Fruit fly (Drosophila melanogaster): Measurements from ENCODE around the gene Dic2.

Gene Dic2

dm6 chr3R:20549855-20550603, 48.8 kb upstream of the Dic2 start (continued):
- TF ChIP-seq fd85E (GFP tag; optimal IDR thresholded peaks at IDR 0.05), result peak; percentile 65
- peak; percentile 90 for TF ChIP-seq OdsH (GFP tag; optimal IDR thresholded peaks at IDR 0.05)
- TF ChIP-seq CG10669 (GFP tag; optimal IDR thresholded peaks at IDR 0.05), result peak; percentile 87
- TF ChIP-seq Met (GFP tag; optimal IDR thresholded peaks at IDR 0.05), result peak; percentile 85
- peak; percentile 75 for TF ChIP-seq CG6276 (GFP tag; optimal IDR thresholded peaks at IDR 0.05)
- TF ChIP-seq Eip93F (GFP tag; optimal IDR thresholded peaks at IDR 0.05), result peak; percentile 34
- TF ChIP-seq CG11902 (GFP tag; optimal IDR thresholded peaks at IDR 0.05), result peak; percentile 81
- TF ChIP-seq Gug (GFP tag; IDR thresholded peaks at IDR 0.05), result peak; percentile 72
- TF ChIP-seq svp (GFP tag), result peak; percentile 84
- TF ChIP-seq Sox102F (GFP tag; optimal IDR thresholded peaks at IDR 0.05), result peak; percentile 71
- TF ChIP-seq Hr38 (GFP tag; optimal IDR thresholded peaks at IDR 0.05), result no peak
- peak; percentile 89 for TF ChIP-seq CG3032 (tag; optimal IDR thresholded peaks at IDR 0.05)
- TF ChIP-seq salr (GFP tag; optimal IDR thresholded peaks at IDR 0.05), result peak; percentile 77 to 80

DNA sequence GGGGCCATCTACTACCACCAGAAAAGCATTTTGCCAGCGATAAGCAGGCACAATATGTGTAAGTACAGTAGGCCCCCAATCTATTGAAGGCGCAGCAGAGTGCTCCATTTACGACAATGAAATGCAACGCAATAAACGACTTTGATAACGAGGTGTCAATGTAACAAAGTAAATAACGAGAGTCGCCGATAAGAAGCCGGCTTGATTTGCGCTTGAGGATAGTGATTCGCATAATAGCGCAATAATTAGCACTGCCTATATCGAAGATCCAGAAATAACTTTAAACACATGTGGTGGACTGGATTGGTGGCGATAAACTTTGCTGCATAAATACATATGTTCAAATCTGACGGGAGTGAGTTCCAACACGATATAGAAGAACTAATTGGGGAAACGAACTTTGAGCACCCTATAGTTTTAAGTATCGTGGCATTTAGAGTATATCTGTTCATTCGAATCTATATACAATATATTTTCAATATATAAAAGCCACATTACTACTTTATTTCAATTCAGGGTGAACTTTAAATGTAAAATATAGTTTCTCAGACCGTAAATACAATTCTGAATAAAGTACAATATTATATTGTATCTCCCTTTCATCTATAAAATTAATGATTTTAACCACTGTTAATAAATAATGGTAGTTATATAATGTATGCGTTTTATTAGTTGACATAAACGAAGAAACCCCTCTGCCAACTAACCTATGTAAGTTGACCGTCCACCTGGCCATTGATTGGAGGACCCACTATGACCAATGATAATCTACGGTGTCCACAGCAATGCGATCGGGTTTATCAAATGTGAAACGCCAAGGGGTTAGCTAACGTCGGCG, 48.0 kb upstream of the Dic2 start:
- TF ChIP-seq fkh (GFP tag; optimal IDR thresholded peaks at IDR 0.05) (peak; percentile 10), Smox (GFP tag; optimal IDR thresholded peaks at IDR 0.05) (no peak), Ets96B (tag; optimal IDR thresholded peaks at IDR 0.05) (no peak), CG6792 (GFP tag; optimal IDR thresholded peaks at IDR 0.05) (no peak), CG11902 (GFP tag; optimal IDR thresholded peaks at IDR 0.05) (no peak), Sox14 (GFP tag; optimal IDR thresholded peaks at IDR 0.05) (peak; percentile 36), CG10669 (GFP tag; optimal IDR thresholded peaks at IDR 0.05) (peak; percentile 6), eg (GFP tag; IDR thresholded peaks at IDR 0.05) (0 out of 3 replicates have a peak, but pooled peaks have one; percentile 34), Gug (GFP tag; IDR thresholded peaks at IDR 0.05) (no peak), esn (GFP tag; optimal IDR thresholded peaks at IDR 0.05) (no peak), Ets21C (GFP tag; optimal IDR thresholded peaks at IDR 0.05) (no peak), Eip93F (GFP tag; optimal IDR thresholded peaks at IDR 0.05) (no peak), Eip78C (GFP tag) (peak; percentile 69), Lpt (GFP tag; optimal IDR thresholded peaks at IDR 0.05) (no peak), Hr4 (GFP tag; optimal IDR thresholded peaks at IDR 0.05) (peak; percentile 4), svp (GFP tag) (peak; percentile 77), vri (GFP tag; optimal IDR thresholded peaks at IDR 0.05) (peak; percentile 67), CG6163 (GFP tag; IDR thresholded peaks at IDR 0.05) (peak; percentile 45; the same call in 2 of the 3 replicates), CG9139 (GFP tag; optimal IDR thresholded peaks at IDR 0.05) (no peak), dsx (GFP tag; optimal IDR thresholded peaks at IDR 0.05; ENCODE audit: poor library complexity, severe bottlenecking) (peak; percentile 25)

dm6 chr3R:20548255-20548654, 47.0 kb upstream of the Dic2 start:
- TF ChIP-seq svp (GFP tag), result peak; percentile 88
- no peak for TF ChIP-seq pdm3 (GFP tag; optimal IDR thresholded peaks at IDR 0.05)
- TF ChIP-seq fkh (GFP tag; optimal IDR thresholded peaks at IDR 0.05), result peak; percentile 69

- no peak for TF ChIP-seq CG9139 (GFP tag; optimal IDR thresholded peaks at IDR 0.05)
- 0 out of 3 replicates have a peak, but pooled peaks have one; percentile 23 for TF ChIP-seq CG8119 (GFP tag; IDR thresholded peaks at IDR 0.05)
- peak; percentile 37 for TF ChIP-seq CG6808 (GFP tag; optimal IDR thresholded peaks at IDR 0.05)
- TF ChIP-seq ss (GFP tag; optimal IDR thresholded peaks at IDR 0.05), result peak; percentile 46 to 70
- no peak for TF ChIP-seq salr (GFP tag; optimal IDR thresholded peaks at IDR 0.05)
- peak; percentile 17 for TF ChIP-seq CG16779 (tag; optimal IDR thresholded peaks at IDR 0.05)
- TF ChIP-seq topi (GFP tag; optimal IDR thresholded peaks at IDR 0.05), result no peak
- peak; percentile 58; the same call in 2 of the 3 replicates for TF ChIP-seq CG6163 (GFP tag; IDR thresholded peaks at IDR 0.05)
- no peak for TF ChIP-seq dac (GFP tag; optimal IDR thresholded peaks at IDR 0.05)
- peak; percentile 11 for TF ChIP-seq CG1621 (tag; optimal IDR thresholded peaks at IDR 0.05)
- TF ChIP-seq Sox14 (GFP tag; optimal IDR thresholded peaks at IDR 0.05), result peak; percentile 20
- peak; percentile 49; the same call in 1 of the 3 replicates for TF ChIP-seq eg (GFP tag; IDR thresholded peaks at IDR 0.05)
- peak; percentile 12 for TF ChIP-seq spab (GFP tag; optimal IDR thresholded peaks at IDR 0.05)
- TF ChIP-seq dsx (GFP tag; optimal IDR thresholded peaks at IDR 0.05; ENCODE audit: poor library complexity, severe bottlenecking), result peak; percentile 5
- TF ChIP-seq CG15336 (GFP tag; IDR thresholded peaks at IDR 0.05), result 0 out of 2 replicates have a peak, but pooled peaks have one; percentile 13
- no peak for TF ChIP-seq svp (GFP tag)
- TF ChIP-seq Hr4 (GFP tag; optimal IDR thresholded peaks at IDR 0.05), result no peak
Observed at dm6 chr3R:20547758-20548157, 46.5 kb upstream of the Dic2 start.

Data from whole organism, prepupa.